Fruit fly (Drosophila melanogaster): ENCODE results near the gene CG6978.

Gene CG6978

DNA sequence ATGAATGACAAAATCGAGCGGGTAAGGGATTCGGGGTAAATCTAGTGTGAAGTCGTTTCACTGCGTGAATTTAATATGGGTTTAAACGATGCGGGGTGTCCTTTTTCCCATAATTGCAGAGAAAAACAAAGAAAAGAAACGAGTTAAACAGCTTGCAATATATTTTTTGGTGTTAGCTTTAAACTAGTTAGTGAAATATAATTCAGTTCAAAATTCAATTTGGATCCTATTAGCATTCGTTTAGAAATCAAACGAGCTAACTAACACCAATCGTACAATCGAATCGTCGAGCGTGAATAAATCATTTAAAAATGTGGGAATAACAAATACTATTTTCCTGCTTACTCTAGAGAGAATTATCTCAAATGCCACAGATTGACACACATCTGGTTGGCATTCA lies at the start of gene CG6978:
TSS of gene CG6978 (plus strand) at position 301 of the 400 bp plus-strand sequence.
- TF ChIP-seq br (GFP tag; optimal IDR thresholded peaks at IDR 0.05) (no peak), jim (GFP tag; optimal IDR thresholded peaks at IDR 0.05) (no peak), CG9705 (GFP tag; optimal IDR thresholded peaks at IDR 0.05) (no peak)

dm6 chrX:4762267-4762666 lies 21.6 kb upstream of the CG6978 start:
- TF ChIP-seq tai (GFP tag; optimal IDR thresholded peaks at IDR 0.05) (no peak), HLH106 (tag; optimal IDR thresholded peaks at IDR 0.05) (no peak), Dif (GFP tag; optimal IDR thresholded peaks at IDR 0.05; ENCODE audit: partially characterized antibody) (no peak), OdsH (GFP tag; optimal IDR thresholded peaks at IDR 0.05) (no peak), Dfd (GFP tag; optimal IDR thresholded peaks at IDR 0.05) (no peak), fru (GFP tag; optimal IDR thresholded peaks at IDR 0.05) (no peak), woc (GFP tag; optimal IDR thresholded peaks at IDR 0.05) (no peak), psq (GFP tag; optimal IDR thresholded peaks at IDR 0.05) (no peak), CG9705 (GFP tag; optimal IDR thresholded peaks at IDR 0.05) (no peak), foxo (GFP tag; optimal IDR thresholded peaks at IDR 0.05) (no peak), jim (GFP tag; optimal IDR thresholded peaks at IDR 0.05) (no peak), Hr78 (GFP tag; optimal IDR thresholded peaks at IDR 0.05) (no peak), dmrt93B (GFP tag; optimal IDR thresholded peaks at IDR 0.05) (no peak)

DNA sequence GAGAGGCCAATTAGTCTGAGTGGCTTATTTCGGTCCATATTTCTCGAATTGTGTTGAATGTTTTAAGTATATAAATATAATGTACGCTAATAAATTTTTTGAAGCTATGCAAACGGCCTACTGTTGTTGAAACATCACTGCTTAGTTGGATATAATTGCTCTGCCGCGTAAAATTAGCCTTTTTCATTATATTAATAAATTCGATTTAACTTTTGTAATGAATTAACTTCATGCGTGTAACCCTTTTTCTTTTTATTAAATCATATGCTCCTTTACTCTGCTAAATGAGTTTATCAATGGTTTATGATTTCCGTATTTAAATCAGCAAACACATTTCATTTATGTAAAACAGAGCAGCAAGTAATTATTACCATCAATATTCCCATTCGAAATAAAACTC lies 13.8 kb upstream of the CG6978 start, which contains the start of gene CG15472:
TSS of gene CG15472 (minus strand) at position 101 of the 400 bp plus-strand sequence.
- TF ChIP-seq Hr78 (GFP tag; optimal IDR thresholded peaks at IDR 0.05) (no peak), tai (GFP tag; optimal IDR thresholded peaks at IDR 0.05) (no peak), Vsx2 (GFP tag; optimal IDR thresholded peaks at IDR 0.05; ENCODE audit: partially characterized antibody) (no peak), ey (GFP tag; optimal IDR thresholded peaks at IDR 0.05) (no peak)

dm6 chrX:4771488-4771887 lies 12.4 kb upstream of the CG6978 start, which contains the start of gene Klf15:
Gene Klf15, minus strand, starts transcription at chrX:4771588.
- TF ChIP-seq psq (GFP tag; optimal IDR thresholded peaks at IDR 0.05) = no peak
- TF ChIP-seq brk (GFP tag; optimal IDR thresholded peaks at IDR 0.05) = no peak
- TF ChIP-seq Rel (GFP tag; optimal IDR thresholded peaks at IDR 0.05) = no peak
- TF ChIP-seq Rel (tag; optimal IDR thresholded peaks at IDR 0.05) = no peak
- TF ChIP-seq jim (GFP tag; optimal IDR thresholded peaks at IDR 0.05) = no peak
- TF ChIP-seq dmrt93B (GFP tag; optimal IDR thresholded peaks at IDR 0.05) = no peak
- TF ChIP-seq CrebA (GFP tag; optimal IDR thresholded peaks at IDR 0.05; ENCODE audit: borderline replicate concordance) = no peak

dm6 chrX:4777275-4777674 lies 6.6 kb upstream of the CG6978 start, which contains the start of gene CG2871:
Gene CG2871, minus strand, starts transcription at chrX:4777375.
- TF ChIP-seq usp (GFP tag; optimal IDR thresholded peaks at IDR 0.05) = no peak
- no peak for TF ChIP-seq lola (GFP tag; optimal IDR thresholded peaks at IDR 0.05)
- no peak for TF ChIP-seq woc (GFP tag; optimal IDR thresholded peaks at IDR 0.05)
- no peak for TF ChIP-seq Hr78 (GFP tag; optimal IDR thresholded peaks at IDR 0.05)

- TF ChIP-seq Dfd (GFP tag; optimal IDR thresholded peaks at IDR 0.05) = no peak
- no peak for TF ChIP-seq rgr (GFP tag; optimal IDR thresholded peaks at IDR 0.05)
- no peak for TF ChIP-seq GATAd (GFP tag; optimal IDR thresholded peaks at IDR 0.05)
- no peak for TF ChIP-seq sage (GFP tag; optimal IDR thresholded peaks at IDR 0.05)
- no peak for TF ChIP-seq Jra (GFP tag; optimal IDR thresholded peaks at IDR 0.05)
- no peak for TF ChIP-seq CG32264 (GFP tag; optimal IDR thresholded peaks at IDR 0.05)
- TF ChIP-seq Hr78 (GFP tag; optimal IDR thresholded peaks at IDR 0.05) = no peak
These were observed 1.2 kb upstream of the CG6978 start, which contains the start of gene CG15471 for dm6 chrX:4782689-4783088. Gene CG15471, minus strand, starts transcription at chrX:4782789.

dm6 chrX:4804762-4805161 lies 20.9 kb downstream of the CG6978 start, which contains the start of gene CG2861:
Gene CG2861, minus strand, starts transcription at chrX:4804862.
- TF ChIP-seq Jra (GFP tag; optimal IDR thresholded peaks at IDR 0.05) = no peak
- no peak for TF ChIP-seq fru (GFP tag; optimal IDR thresholded peaks at IDR 0.05)
- TF ChIP-seq Vsx2 (GFP tag; optimal IDR thresholded peaks at IDR 0.05; ENCODE audit: partially characterized antibody) = no peak
